Worm (Caenorhabditis elegans) whole organism, midembryonic: ENCODE data around the gene W09G10.9.

ENCODE experiments used
- T22C8.4 ChIP-seq: fragments of 200-800 bp; sonication (Bioruptor generic); IDR thresholded peaks from 2 replicates; pipeline ENCODE4 v1.3.6; 2022; ENCODE audit warnings: missing genetic modification characterization, missing compliant biosample characterization
- cog-1 ChIP-seq: sonication (generic microtip); optimal IDR thresholded peaks from 2 replicates; lab custom pipeline; 2016; ENCODE audit warnings: missing genetic modification characterization, missing compliant biosample characterization
- flt-1 ChIP-seq: fragments of 200-800 bp; sonication (Bioruptor generic); IDR thresholded peaks from 2 replicates; pipeline ENCODE4 v1.3.6; 2022; ENCODE audit warnings: missing genetic modification characterization, missing compliant biosample characterization
- klf-2 ChIP-seq: fragments of 200-800 bp; sonication (Bioruptor generic); conservative IDR thresholded peaks from 2 replicates; pipeline ENCODE4 v1.3.6; 2022; ENCODE audit warnings: missing genetic modification reagents, missing genetic modification characterization, missing compliant biosample characterization
- med-1 ChIP-seq: sonication (generic microtip); optimal IDR thresholded peaks from 2 replicates; lab custom pipeline; 2017; ENCODE audit warnings: missing genetic modification characterization, mild to moderate bottlenecking, missing compliant biosample characterization, antibody characterized with exemption, missing genetic modification reagents; ENCODE audit not compliant: insufficient read depth
- ref-1 ChIP-seq: fragments of 200-800 bp; sonication (Bioruptor generic); conservative IDR thresholded peaks from 2 replicates; pipeline ENCODE4 v1.3.6; 2022; ENCODE audit warnings: missing genetic modification reagents, missing genetic modification characterization, missing compliant biosample characterization
- tab-1 ChIP-seq: fragments of 200-800 bp; sonication (Bioruptor generic); IDR thresholded peaks from 2 replicates; pipeline ENCODE4 v1.3.6; 2022; ENCODE audit warnings: missing genetic modification characterization, missing compliant biosample characterization
- ztf-23 ChIP-seq: fragments of 200-800 bp; sonication (Bioruptor generic); IDR thresholded peaks from 2 replicates; pipeline ENCODE4 v1.3.6; 2022; ENCODE audit warnings: missing genetic modification reagents, missing genetic modification characterization, missing compliant biosample characterization
- ztf-29 ChIP-seq: fragments of 200-800 bp; sonication (Bioruptor generic); IDR thresholded peaks from 2 replicates; pipeline ENCODE4 v1.3.6; 2022; ENCODE audit warnings: missing genetic modification reagents, missing genetic modification characterization, missing compliant biosample characterization

DNA sequence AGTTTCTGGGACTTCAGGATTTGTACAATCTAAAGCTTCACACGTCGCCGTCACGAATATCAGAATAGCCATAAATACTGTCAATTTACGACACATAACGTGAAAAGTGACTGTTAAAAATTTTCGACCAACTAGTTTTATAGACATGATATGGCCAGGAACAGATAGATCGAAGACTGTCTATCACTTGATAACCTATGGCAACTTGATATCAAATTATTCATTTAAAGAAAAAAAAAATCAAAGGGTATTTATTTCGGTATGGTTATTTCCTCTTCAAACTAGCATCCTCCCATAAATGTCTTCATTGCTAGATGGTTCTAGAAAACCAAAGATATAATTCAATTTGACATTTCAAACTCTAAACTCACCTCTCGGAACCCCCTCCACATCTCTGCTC lies 40.8 kb downstream of the W09G10.9 start, which contains the start of gene W10G11.3:
- TF ChIP-seq ref-1 (GFP tag; lab: Robert Waterston, UW): no peak
- TF ChIP-seq tab-1 (GFP tag; lab: Robert Waterston, UW): no peak
- TF ChIP-seq med-1 (GFP tag; lab: Kevin White, UChicago): no peak
- TF ChIP-seq klf-2 (GFP tag; lab: Robert Waterston, UW): no peak
- TF ChIP-seq cog-1: no peak
- TF ChIP-seq ztf-23 (GFP tag; lab: Robert Waterston, UW): no peak
- no peak for TF ChIP-seq flt-1 (GFP tag; lab: Robert Waterston, UW)
- TF ChIP-seq ztf-29 (GFP tag; lab: Robert Waterston, UW): no peak
- TF ChIP-seq T22C8.4: no peak
